Worm (Caenorhabditis elegans) whole organism, L3 larva: ENCODE results near the gene gon-1.

Experiments used
- R02D3.7 ChIP-seq: fragments of 150-350 bp; optimal IDR thresholded peaks from 2 replicates; lab custom pipeline; 2014; ENCODE audit warnings: missing biosample characterization, missing genetic modification characterization
- aly-2 ChIP-seq: fragments of 150-350 bp; optimal IDR thresholded peaks from 2 replicates; lab custom pipeline; 2014; ENCODE audit warnings: missing biosample characterization, missing genetic modification characterization
- ama-1 ChIP-seq: fragments of 150-350 bp; optimal IDR thresholded peaks from 2 replicates; lab custom pipeline; 2018
- ceh-16 ChIP-seq: sonication (generic microtip); optimal IDR thresholded peaks from 2 replicates; lab custom pipeline; 2017; ENCODE audit warnings: missing biosample characterization, missing genetic modification characterization
- ceh-28 ChIP-seq: fragments of 150-350 bp; optimal IDR thresholded peaks from 2 replicates; lab custom pipeline; 2014; ENCODE audit warnings: missing biosample characterization, missing genetic modification reagents, missing genetic modification characterization
- ceh-82 ChIP-seq: fragments of 150-350 bp; optimal IDR thresholded peaks from 2 replicates; lab custom pipeline; 2014; ENCODE audit warnings: missing biosample characterization, missing genetic modification characterization
- ceh-9 ChIP-seq: sonication (generic microtip); optimal IDR thresholded peaks from 2 replicates; lab custom pipeline; 2018; ENCODE audit warnings: missing biosample characterization, missing genetic modification characterization
- egl-5 ChIP-seq: fragments of 150-350 bp; optimal IDR thresholded peaks from 2 replicates; lab custom pipeline; 2017; ENCODE audit warnings: missing biosample characterization, missing genetic modification reagents, missing genetic modification characterization, inconsistent platforms
- elt-1 ChIP-seq: fragments of 150-350 bp; optimal IDR thresholded peaks from 2 replicates; lab custom pipeline; 2014; ENCODE audit warnings: missing biosample characterization, missing genetic modification characterization
- elt-2 ChIP-seq: sonication (generic microtip); optimal IDR thresholded peaks from 2 replicates; lab custom pipeline; 2016; ENCODE audit warnings: missing genetic modification reagents, mild to moderate bottlenecking, missing genetic modification characterization, missing compliant biosample characterization
- elt-3 ChIP-seq, 3 experiments: fragments of 150-350 bp in 1 of 3; sonication (generic microtip) in 2 of 3; optimal IDR thresholded peaks; 2 replicates in 2 of 3; 4 replicates in 1 of 3; lab custom pipeline; 2014 to 2017; ENCODE audit warnings: missing biosample characterization in 3 of 3, missing genetic modification characterization in 3 of 3
- eor-1 ChIP-seq, 2 experiments: fragments of 150-350 bp; optimal IDR thresholded peaks; 2 replicates each; lab custom pipeline; 2014 to 2018; ENCODE audit warnings: missing biosample characterization in 2 of 2, missing genetic modification characterization in 2 of 2
- fkh-10 ChIP-seq: sonication (generic microtip); optimal IDR thresholded peaks from 2 replicates; lab custom pipeline; 2017; ENCODE audit warnings: missing biosample characterization, missing genetic modification reagents, missing genetic modification characterization
- fkh-2 ChIP-seq: fragments of 150-350 bp; optimal IDR thresholded peaks from 2 replicates; lab custom pipeline; 2014; ENCODE audit warnings: missing biosample characterization, missing genetic modification reagents, missing genetic modification characterization
- fos-1 ChIP-seq: fragments of 150-350 bp; optimal IDR thresholded peaks from 2 replicates; lab custom pipeline; 2014; ENCODE audit warnings: missing biosample characterization, missing genetic modification characterization
- hmg-11 ChIP-seq: sonication (generic microtip); optimal IDR thresholded peaks from 2 replicates; lab custom pipeline; 2016; ENCODE audit warnings: missing genetic modification characterization, missing compliant biosample characterization
- jun-1 ChIP-seq: fragments of 150-350 bp; optimal IDR thresholded peaks from 2 replicates; lab custom pipeline; 2014; ENCODE audit warnings: missing biosample characterization, missing genetic modification reagents, missing genetic modification characterization
- lin-15B ChIP-seq: fragments of 150-350 bp; optimal IDR thresholded peaks from 2 replicates; lab custom pipeline; 2014; ENCODE audit warnings: missing biosample characterization, missing genetic modification characterization
- lin-39 ChIP-seq: fragments of 150-350 bp; optimal IDR thresholded peaks from 2 replicates; lab custom pipeline; 2018; ENCODE audit warnings: missing biosample characterization, missing genetic modification reagents, missing genetic modification characterization
- lsy-12 ChIP-seq: sonication (generic microtip); optimal IDR thresholded peaks from 2 replicates; lab custom pipeline; 2016; ENCODE audit warnings: mild to moderate bottlenecking, missing genetic modification characterization, missing compliant biosample characterization
- mdl-1 ChIP-seq: fragments of 150-350 bp; optimal IDR thresholded peaks from 2 replicates; lab custom pipeline; 2014; ENCODE audit warnings: missing biosample characterization, missing genetic modification characterization
- mml-1 ChIP-seq: fragments of 150-350 bp; sonication (generic microtip); optimal IDR thresholded peaks from 3 replicates; lab custom pipeline; 2014; ENCODE audit warnings: missing biosample characterization, missing genetic modification characterization
- nfya-1 ChIP-seq: sonication (generic microtip); optimal IDR thresholded peaks from 2 replicates; lab custom pipeline; 2017; ENCODE audit warnings: missing genetic modification characterization, mild to moderate bottlenecking, missing compliant biosample characterization, antibody characterized with exemption, moderate library complexity; ENCODE audit not compliant: insufficient read depth
- nhr-11 ChIP-seq: fragments of 150-350 bp; optimal IDR thresholded peaks from 2 replicates; lab custom pipeline; 2014; ENCODE audit warnings: missing biosample characterization, missing genetic modification characterization
- nhr-12 ChIP-seq: fragments of 150-350 bp; optimal IDR thresholded peaks from 2 replicates; lab custom pipeline; 2014; ENCODE audit warnings: missing biosample characterization, missing genetic modification characterization
- nhr-23 ChIP-seq: fragments of 150-350 bp; optimal IDR thresholded peaks from 2 replicates; lab custom pipeline; 2014; ENCODE audit warnings: missing biosample characterization, missing genetic modification reagents, missing genetic modification characterization
- nhr-237 ChIP-seq: fragments of 150-350 bp; optimal IDR thresholded peaks from 2 replicates; lab custom pipeline; 2014; ENCODE audit warnings: missing biosample characterization, missing genetic modification characterization
- nhr-25 ChIP-seq: sonication (generic microtip); optimal IDR thresholded peaks from 2 replicates; lab custom pipeline; 2017; ENCODE audit warnings: missing biosample characterization, missing genetic modification characterization
- nhr-43 ChIP-seq: sonication (generic microtip); optimal IDR thresholded peaks from 2 replicates; lab custom pipeline; 2016; ENCODE audit warnings: mild to moderate bottlenecking, missing genetic modification characterization, missing compliant biosample characterization; ENCODE audit not compliant: poor library complexity, severe bottlenecking
- nhr-76 ChIP-seq: fragments of 150-350 bp; sonication (generic microtip); optimal IDR thresholded peaks from 5 replicates; lab custom pipeline; 2014; ENCODE audit warnings: missing biosample characterization, missing genetic modification characterization
- nhr-77 ChIP-seq: fragments of 150-350 bp; optimal IDR thresholded peaks from 2 replicates; lab custom pipeline; 2014; ENCODE audit warnings: missing biosample characterization, missing genetic modification characterization
- pha-4 ChIP-seq: fragments of 150-350 bp; optimal IDR thresholded peaks from 2 replicates; lab custom pipeline; 2014; ENCODE audit warnings: missing biosample characterization, missing genetic modification reagents, missing genetic modification characterization
- pqm-1 ChIP-seq: fragments of 150-350 bp; optimal IDR thresholded peaks from 2 replicates; lab custom pipeline; 2017; ENCODE audit warnings: missing biosample characterization, missing genetic modification characterization, inconsistent platforms
- sea-2 ChIP-seq: fragments of 150-350 bp; sonication (generic microtip); optimal IDR thresholded peaks from 4 replicates; lab custom pipeline; 2014; ENCODE audit warnings: missing biosample characterization, missing genetic modification reagents, missing genetic modification characterization
- snpc-4 ChIP-seq: fragments of 150-350 bp; optimal IDR thresholded peaks from 2 replicates; lab custom pipeline; 2014; ENCODE audit warnings: missing biosample characterization, missing genetic modification characterization
- tbx-2 ChIP-seq: sonication (generic microtip); optimal IDR thresholded peaks from 2 replicates; lab custom pipeline; 2016; ENCODE audit warnings: mild to moderate bottlenecking, missing genetic modification characterization, missing compliant biosample characterization
- ztf-4 ChIP-seq: fragments of 150-350 bp; optimal IDR thresholded peaks from 2 replicates; lab custom pipeline; 2014; ENCODE audit warnings: missing biosample characterization, missing genetic modification characterization

The gon-1 gene

ce11 chrIV:9944279-9944678 is 9.0 kb downstream of the gon-1 start:
- TF ChIP-seq pha-4 (tag; lab: Kevin White, UChicago) (peak; percentile 78), nfya-1 (tag; lab: Kevin White, UChicago) (no peak)

DNA sequence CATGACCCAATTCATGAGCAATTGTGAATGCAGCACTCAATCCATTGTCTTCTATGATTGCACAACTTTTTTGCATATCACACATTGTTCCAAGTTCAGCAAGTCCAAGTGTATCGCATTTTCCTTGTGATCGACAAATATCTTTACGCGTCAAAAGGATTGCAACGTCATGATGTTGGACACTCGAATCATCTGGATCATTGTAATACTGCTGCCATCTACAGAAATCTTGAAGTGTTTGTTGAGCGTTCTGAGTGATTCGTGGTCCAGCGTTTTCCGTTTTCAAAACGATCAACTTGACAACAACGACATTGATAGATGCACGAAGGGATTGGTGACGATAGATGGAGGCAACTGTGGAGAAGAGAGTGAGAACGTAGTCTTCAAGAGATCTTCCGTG is 10.0 kb downstream of the gon-1 start:
- TF ChIP-seq sea-2 (GFP tag; lab: Kevin White, UChicago) (no peak), nhr-11 (tag; lab: Kevin White, UChicago) (no peak), fkh-10 (GFP tag; lab: Kevin White, UChicago) (no peak), mdl-1 (tag; lab: Kevin White, UChicago) (no peak), R02D3.7 (tag; lab: Kevin White, UChicago) (no peak)

ce11 chrIV:9933580-9933979 is 19.7 kb downstream of the gon-1 start, which contains the start of gene spe-29:
TSS of gene spe-29 (plus strand) at chrIV:9933880.
- TF ChIP-seq nhr-43 (no peak), elt-1 (tag; lab: Kevin White, UChicago) (no peak), nhr-25 (no peak), jun-1 (tag; lab: Kevin White, UChicago) (no peak), mdl-1 (tag; lab: Kevin White, UChicago) (no peak), egl-5 (no peak), aly-2 (no peak), ceh-9 (tag; lab: Kevin White, UChicago) (no peak), lin-39 (tag; lab: Kevin White, UChicago) (no peak), nhr-77 (tag; lab: Kevin White, UChicago) (no peak), mml-1 (tag; lab: Kevin White, UChicago) (no peak)

DNA sequence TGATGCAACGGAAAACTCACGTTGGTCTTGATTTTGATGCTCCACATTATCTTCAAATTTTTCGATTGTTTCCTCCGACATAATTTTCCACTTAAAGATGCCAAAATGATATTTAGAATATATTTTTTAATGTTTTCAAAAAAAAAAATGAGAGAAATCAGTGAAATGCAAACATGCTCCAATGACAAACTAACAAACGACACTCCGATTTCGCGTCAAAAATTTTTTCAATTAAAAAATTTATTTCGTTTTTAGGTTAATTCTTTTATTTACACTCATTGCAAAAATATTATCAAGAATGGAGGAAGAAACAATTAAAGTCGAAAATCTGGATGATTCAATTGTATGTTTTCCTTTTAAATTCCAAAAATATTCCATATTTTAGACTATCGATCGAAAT is 21.2 kb downstream of the gon-1 start, which contains the start of the genes trmt-10A and F25H8.2:
Gene trmt-10A, minus strand, starts transcription at position 159 of the 400 bp plus-strand sequence.
Gene F25H8.2, plus strand, starts transcription at position 181 of the 400 bp plus-strand sequence.
- no peak for TF ChIP-seq snpc-4 (tag; lab: Kevin White, UChicago)
- TF ChIP-seq fos-1 (tag; lab: Kevin White, UChicago) = no peak
- TF ChIP-seq elt-2 (tag; lab: Kevin White, UChicago) = no peak
- TF ChIP-seq nfya-1 (tag; lab: Kevin White, UChicago) = no peak
- peak; percentile 75 for TF ChIP-seq lin-15B (tag; lab: Kevin White, UChicago)
- no peak for TF ChIP-seq mdl-1 (tag; lab: Kevin White, UChicago)
- TF ChIP-seq fkh-2 (tag; lab: Kevin White, UChicago) = no peak
- TF ChIP-seq aly-2 = no peak
- peak; percentile 84 for TF ChIP-seq pha-4 (tag; lab: Kevin White, UChicago)
- TF ChIP-seq nhr-237 (tag; lab: Kevin White, UChicago) = no peak
- TF ChIP-seq nhr-23 (tag; lab: Kevin White, UChicago) = peak; percentile 47

ce11 chrIV:9928180-9928896 is 24.9 kb downstream of the gon-1 start, which contains the start of gene dur-1:
TSS of gene dur-1 (minus strand) at chrIV:9928230.
- TF ChIP-seq nhr-237 (tag; lab: Kevin White, UChicago) (no peak), ama-1 (no peak), egl-5 (peak; percentile 32), nfya-1 (tag; lab: Kevin White, UChicago) (peak; percentile 25), ceh-28 (peak; percentile 5)

- TF ChIP-seq ceh-16 (no peak), lsy-12 (tag; lab: Kevin White, UChicago) (no peak), fkh-10 (GFP tag; lab: Kevin White, UChicago) (no peak), nhr-23 (tag; lab: Kevin White, UChicago) (no peak), egl-5 (no peak), R02D3.7 (tag; lab: Kevin White, UChicago) (no peak)
Observed at ce11 chrIV:9924419-9924818, 28.8 kb downstream of the gon-1 start.

- no peak for TF ChIP-seq nhr-12 (tag; lab: Kevin White, UChicago)
- no peak for TF ChIP-seq pqm-1 (tag; lab: Kevin White, UChicago)
- TF ChIP-seq R02D3.7 (tag; lab: Kevin White, UChicago) = no peak
- no peak for TF ChIP-seq eor-1 (tag; optimal IDR thresholded peaks at IDR 0.05; lab: Kevin White, UChicago)
- no peak for TF ChIP-seq nhr-23 (tag; lab: Kevin White, UChicago)
- TF ChIP-seq jun-1 (tag; lab: Kevin White, UChicago) = no peak
- TF ChIP-seq nhr-43 = no peak
- TF ChIP-seq ztf-4 (tag; lab: Kevin White, UChicago) = no peak
- TF ChIP-seq hmg-11 (tag; lab: Kevin White, UChicago) = no peak
- TF ChIP-seq nhr-237 (tag; lab: Kevin White, UChicago) = no peak
- no peak for TF ChIP-seq snpc-4 (tag; lab: Kevin White, UChicago)
- TF ChIP-seq sea-2 (GFP tag; lab: Kevin White, UChicago) = no peak
- no peak for TF ChIP-seq ceh-82 (tag; lab: Kevin White, UChicago)
- TF ChIP-seq nhr-11 (tag; lab: Kevin White, UChicago) = no peak
- TF ChIP-seq elt-3 (tag; optimal IDR thresholded peaks at IDR 0.05; lab: Kevin White, UChicago) = no peak
- no peak for TF ChIP-seq tbx-2 (tag; lab: Kevin White, UChicago)
- no peak for TF ChIP-seq nhr-76 (tag; lab: Kevin White, UChicago)
- no peak for TF ChIP-seq elt-1 (tag; lab: Kevin White, UChicago)
- TF ChIP-seq fos-1 (tag; lab: Kevin White, UChicago) = no peak
Observed at ce11 chrIV:9920426-9920825, 32.8 kb downstream of the gon-1 start.
